Fruit fly (Drosophila melanogaster) whole organism, prepupa: ENCODE results near the gene Osi22.
A peak's percentile ranks its signal among the peaks of the same experiment; 100 is the strongest.

Experiments
- Blimp-1 ChIP-seq: fragments of 200-800 bp; sonication (Bioruptor generic); optimal IDR thresholded peaks from 3 replicates; lab custom pipeline; 2017; ENCODE audit warnings: missing biosample characterization, missing genetic modification characterization, mild to moderate bottlenecking, moderate library complexity, missing genetic modification reagents
- CG10631 ChIP-seq: fragments of 200-800 bp; sonication (Bioruptor generic); optimal IDR thresholded peaks from 2 replicates; lab custom pipeline; 2016; ENCODE audit warnings: missing biosample characterization, missing genetic modification characterization
- CG10669 ChIP-seq: fragments of 200-800 bp; sonication (Bioruptor generic); optimal IDR thresholded peaks from 3 replicates; lab custom pipeline; 2018; ENCODE audit warnings: missing biosample characterization, mild to moderate bottlenecking, missing genetic modification characterization, moderate library complexity
- CG11294 ChIP-seq: fragments of 200-800 bp; sonication (Bioruptor generic); IDR thresholded peaks from 2 replicates; pipeline ENCODE4 v1.3.6; 2022; ENCODE audit warnings: missing biosample characterization, missing genetic modification characterization
- CG11762 ChIP-seq: fragments of 200-800 bp; sonication (Bioruptor generic); optimal IDR thresholded peaks from 3 replicates; lab custom pipeline; 2016; ENCODE audit warnings: missing biosample characterization, missing genetic modification characterization; ENCODE audit not compliant: insufficient read depth
- CG11902 ChIP-seq: fragments of 200-800 bp; sonication (Bioruptor generic); optimal IDR thresholded peaks from 3 replicates; lab custom pipeline; 2016; ENCODE audit warnings: missing biosample characterization, missing genetic modification characterization
- CG15336 ChIP-seq: fragments of 200-800 bp; sonication (Bioruptor generic); IDR thresholded peaks from 2 replicates; pipeline ENCODE4 v1.3.6; 2022; ENCODE audit warnings: missing biosample characterization, missing genetic modification characterization
- CG1621 ChIP-seq: fragments of 200-800 bp; sonication (Bioruptor generic); optimal IDR thresholded peaks from 3 replicates; lab custom pipeline; 2018; ENCODE audit warnings: missing biosample characterization, mild to moderate bottlenecking, missing genetic modification characterization
- CG16779 ChIP-seq: fragments of 200-800 bp; sonication (Bioruptor generic); optimal IDR thresholded peaks from 3 replicates; lab custom pipeline; 2017; ENCODE audit warnings: missing biosample characterization, mild to moderate bottlenecking, missing genetic modification characterization
- CG32006 ChIP-seq: fragments of 200-800 bp; sonication (Bioruptor generic); optimal IDR thresholded peaks from 3 replicates; lab custom pipeline; 2017; ENCODE audit warnings: missing biosample characterization, mild to moderate bottlenecking, missing genetic modification characterization
- CG34406 ChIP-seq: fragments of 200-800 bp; sonication (Bioruptor generic); optimal IDR thresholded peaks from 3 replicates; lab custom pipeline; 2016; ENCODE audit warnings: missing biosample characterization, missing genetic modification characterization
- CG3919 ChIP-seq: fragments of 200-800 bp; sonication (Bioruptor generic); optimal IDR thresholded peaks from 3 replicates; lab custom pipeline; 2016; ENCODE audit warnings: missing biosample characterization, missing genetic modification characterization
- CG4318 ChIP-seq: fragments of 200-800 bp; sonication (Bioruptor generic); optimal IDR thresholded peaks from 3 replicates; lab custom pipeline; 2017; ENCODE audit warnings: missing biosample characterization, mild to moderate bottlenecking, missing genetic modification characterization
- CG6163 ChIP-seq: fragments of 200-800 bp; sonication (Bioruptor generic); IDR thresholded peaks from 3 replicates; pipeline ENCODE4 v1.3.6; 2022; ENCODE audit warnings: missing biosample characterization, missing genetic modification characterization
- CG6854 ChIP-seq: fragments of 200-800 bp; sonication (Bioruptor generic); optimal IDR thresholded peaks from 2 replicates; lab custom pipeline; 2017; ENCODE audit warnings: missing biosample characterization, mild to moderate bottlenecking, missing genetic modification characterization
- CG7368 ChIP-seq: fragments of 200-800 bp; sonication (Bioruptor generic); optimal IDR thresholded peaks from 3 replicates; lab custom pipeline; 2016; ENCODE audit warnings: missing biosample characterization, missing genetic modification characterization
- CG8119 ChIP-seq: fragments of 200-800 bp; sonication (Bioruptor generic); IDR thresholded peaks from 3 replicates; pipeline ENCODE4 v1.3.6; 2022; ENCODE audit warnings: missing biosample characterization, missing genetic modification characterization
- CG8632 ChIP-seq: fragments of 200-800 bp; sonication (Bioruptor generic); optimal IDR thresholded peaks from 3 replicates; lab custom pipeline; 2016; ENCODE audit warnings: missing biosample characterization, missing genetic modification characterization
- CG9139 ChIP-seq: fragments of 200-800 bp; sonication (Bioruptor generic); optimal IDR thresholded peaks from 3 replicates; lab custom pipeline; 2017; ENCODE audit warnings: missing biosample characterization, mild to moderate bottlenecking, missing genetic modification characterization
- Eip75B ChIP-seq: fragments of 200-800 bp; sonication (Bioruptor generic); optimal IDR thresholded peaks from 3 replicates; lab custom pipeline; 2016; ENCODE audit warnings: missing biosample characterization, missing genetic modification characterization
- Eip78C ChIP-seq: fragments of 200-800 bp; sonication (Bioruptor generic); peaks from one replicate; lab custom pipeline; 2016; ENCODE audit warnings: missing biosample characterization, missing genetic modification characterization
- Eip93F ChIP-seq: fragments of 200-800 bp; sonication (Bioruptor generic); optimal IDR thresholded peaks from 2 replicates; lab custom pipeline; 2016; ENCODE audit warnings: missing biosample characterization, mild to moderate bottlenecking, missing genetic modification characterization
- Ets21C ChIP-seq: fragments of 200-800 bp; sonication (Bioruptor generic); optimal IDR thresholded peaks from 3 replicates; lab custom pipeline; 2016; ENCODE audit warnings: missing biosample characterization, missing genetic modification characterization
- Ets96B ChIP-seq: fragments of 200-800 bp; optimal IDR thresholded peaks from 2 replicates; lab custom pipeline; 2019; ENCODE audit warnings: missing biosample characterization, mild to moderate bottlenecking, missing genetic modification characterization, moderate library complexity
- Lpt ChIP-seq: fragments of 200-800 bp; sonication (Bioruptor generic); optimal IDR thresholded peaks from 3 replicates; lab custom pipeline; 2016; ENCODE audit warnings: missing biosample characterization, missing genetic modification characterization
- OdsH ChIP-seq: fragments of 200-800 bp; sonication (Bioruptor generic); optimal IDR thresholded peaks from 3 replicates; lab custom pipeline; 2016; ENCODE audit warnings: missing biosample characterization, missing genetic modification characterization
- Smox ChIP-seq: fragments of 200-800 bp; sonication (Bioruptor generic); optimal IDR thresholded peaks from 3 replicates; lab custom pipeline; 2016; ENCODE audit warnings: missing biosample characterization, missing genetic modification characterization
- Sox14 ChIP-seq: fragments of 200-800 bp; sonication (Bioruptor generic); optimal IDR thresholded peaks from 3 replicates; lab custom pipeline; 2016; ENCODE audit warnings: missing biosample characterization, missing genetic modification characterization
- Sox15 ChIP-seq: fragments of 200-800 bp; sonication (Bioruptor generic); optimal IDR thresholded peaks from 3 replicates; lab custom pipeline; 2016; ENCODE audit warnings: missing biosample characterization, missing genetic modification characterization
- achi ChIP-seq: fragments of 200-800 bp; sonication (Bioruptor generic); optimal IDR thresholded peaks from 3 replicates; lab custom pipeline; 2016; ENCODE audit warnings: missing biosample characterization, missing genetic modification characterization
- dsx ChIP-seq: fragments of 200-800 bp; optimal IDR thresholded peaks from 3 replicates; lab custom pipeline; 2019; ENCODE audit warnings: missing biosample characterization, mild to moderate bottlenecking, missing genetic modification characterization, moderate library complexity; ENCODE audit not compliant: poor library complexity, severe bottlenecking
- eg ChIP-seq: fragments of 200-800 bp; sonication (Bioruptor generic); IDR thresholded peaks from 3 replicates; pipeline ENCODE4 v1.3.6; 2022; ENCODE audit warnings: missing biosample characterization, missing genetic modification characterization
- esn ChIP-seq: fragments of 200-800 bp; sonication (Bioruptor generic); optimal IDR thresholded peaks from 2 replicates; lab custom pipeline; 2016; ENCODE audit warnings: missing biosample characterization, mild to moderate bottlenecking, missing genetic modification characterization, moderate library complexity
- fd85E ChIP-seq: fragments of 200-800 bp; sonication (Bioruptor generic); optimal IDR thresholded peaks from 3 replicates; lab custom pipeline; 2016; ENCODE audit warnings: missing biosample characterization, missing genetic modification characterization
- fkh ChIP-seq: fragments of 200-800 bp; sonication (Bioruptor generic); optimal IDR thresholded peaks from 3 replicates; lab custom pipeline; 2017; ENCODE audit warnings: missing biosample characterization, mild to moderate bottlenecking, missing genetic modification characterization, moderate library complexity
- lz ChIP-seq: fragments of 200-800 bp; sonication (Bioruptor generic); optimal IDR thresholded peaks from 3 replicates; lab custom pipeline; 2016; ENCODE audit warnings: missing biosample characterization, missing genetic modification characterization
- spab ChIP-seq: fragments of 200-800 bp; sonication (Bioruptor generic); optimal IDR thresholded peaks from 2 replicates; lab custom pipeline; 2017; ENCODE audit warnings: missing biosample characterization, mild to moderate bottlenecking, missing genetic modification characterization, missing genetic modification reagents
- svp ChIP-seq: fragments of 200-800 bp; sonication (Bioruptor generic); peaks from one replicate; lab custom pipeline; 2016; ENCODE audit warnings: missing biosample characterization, missing genetic modification characterization
- topi ChIP-seq: fragments of 200-800 bp; sonication (Bioruptor generic); optimal IDR thresholded peaks from 3 replicates; lab custom pipeline; 2016; ENCODE audit warnings: missing biosample characterization, missing genetic modification characterization
- vri ChIP-seq: fragments of 200-800 bp; sonication (Bioruptor generic); optimal IDR thresholded peaks from 3 replicates; lab custom pipeline; 2016; ENCODE audit warnings: missing biosample characterization, mild to moderate bottlenecking, missing genetic modification characterization

Osi22 gene

dm6 chr3R:13290329-13290728 lies at the start of gene Osi22:
Gene Osi22 (plus strand): TSS chr3R:13290629.
- TF ChIP-seq CG8119 (no peak), CG11902 (GFP tag; lab: Kevin White, UChicago) (no peak), CG3919 (no peak), CG32006 (GFP tag; lab: Kevin White, UChicago) (no peak), Sox14 (no peak), CG9139 (GFP tag; lab: Kevin White, UChicago) (no peak), topi (GFP tag; lab: Kevin White, UChicago) (no peak), CG11762 (GFP tag; lab: Kevin White, UChicago) (no peak), CG34406 (GFP tag; lab: Kevin White, UChicago) (no peak), Eip75B (GFP tag; lab: Kevin White, UChicago) (no peak), Smox (no peak), lz (GFP tag; lab: Kevin White, UChicago) (no peak), CG7368 (GFP tag; lab: Kevin White, UChicago) (no peak), CG10669 (GFP tag; lab: Kevin White, UChicago) (no peak), spab (GFP tag; lab: Kevin White, UChicago) (no peak), esn (no peak), fkh (GFP tag; lab: Kevin White, UChicago) (no peak), Ets21C (GFP tag; lab: Kevin White, UChicago) (no peak)

- TF ChIP-seq OdsH (GFP tag; lab: Kevin White, UChicago) (no peak), CG1621 (tag; lab: Kevin White, UChicago) (no peak), CG8632 (GFP tag; lab: Kevin White, UChicago) (no peak), Smox (no peak), topi (GFP tag; lab: Kevin White, UChicago) (no peak), CG16779 (tag; lab: Kevin White, UChicago) (no peak), Sox15 (no peak), eg (no peak), achi (GFP tag; lab: Kevin White, UChicago) (no peak), CG11762 (GFP tag; lab: Kevin White, UChicago) (no peak)
These were observed 48.7 kb upstream of the Osi22 start for dm6 chr3R:13241726-13242125.

dm6 chr3R:13257110-13257509 lies 33.3 kb upstream of the Osi22 start:
- TF ChIP-seq CG3919 (no peak), CG15336 (GFP tag; lab: Robert Waterston, UW) (0 out of 2 replicates have a peak, but pooled peaks have one; percentile 8), CG10631 (no peak)

- no peak for TF ChIP-seq CG6854 (GFP tag; lab: Kevin White, UChicago)
- peak; percentile 55 for TF ChIP-seq fkh (GFP tag; lab: Kevin White, UChicago)
- peak; percentile 72 for TF ChIP-seq Eip78C (GFP tag; lab: Kevin White, UChicago)
These were observed 31.5 kb upstream of the Osi22 start, which contains the start of gene Ace for dm6 chr3R:13258696-13259567. Gene Ace (minus strand): TSS chr3R:13259517.

- TF ChIP-seq spab (GFP tag; lab: Kevin White, UChicago) (no peak), Eip93F (GFP tag; lab: Kevin White, UChicago) (no peak), vri (GFP tag; lab: Kevin White, UChicago) (peak; percentile 26), CG34406 (GFP tag; lab: Kevin White, UChicago) (peak; percentile 8), Ets96B (tag; lab: Kevin White, UChicago) (no peak), Eip75B (GFP tag; lab: Kevin White, UChicago) (no peak), CG1621 (tag; lab: Kevin White, UChicago) (peak; percentile 1), Blimp-1 (GFP tag; lab: Kevin White, UChicago) (no peak), CG7368 (GFP tag; lab: Kevin White, UChicago) (no peak), CG11762 (GFP tag; lab: Kevin White, UChicago) (no peak), CG10669 (GFP tag; lab: Kevin White, UChicago) (no peak), dsx (no peak), CG11294 (no peak), Lpt (no peak), CG6163 (peak; percentile 29; the same call in 1 of the 3 replicates), CG8632 (GFP tag; lab: Kevin White, UChicago) (peak; percentile 6), fd85E (no peak), svp (GFP tag; lab: Kevin White, UChicago) (peak; percentile 92), OdsH (GFP tag; lab: Kevin White, UChicago) (no peak), CG4318 (GFP tag; lab: Kevin White, UChicago) (no peak), Sox15 (no peak), CG32006 (GFP tag; lab: Kevin White, UChicago) (no peak), Ets21C (GFP tag; lab: Kevin White, UChicago) (no peak), fkh (GFP tag; lab: Kevin White, UChicago) (peak; percentile 70)
These were observed 30.2 kb upstream of the Osi22 start, which contains the start of gene CG11686 for dm6 chr3R:13260114-13260673. Gene CG11686 (plus strand): TSS chr3R:13260356.
